Worm (Caenorhabditis elegans): ENCODE data around the gene dpy-6.

Gene dpy-6

ce11 chrX:8455590-8456166 is at the start of gene dpy-6:
TSS of gene dpy-6 (minus strand) at chrX:8455640.
- TF ChIP-seq unc-62 (GFP tag; optimal IDR thresholded peaks at IDR 0.05) = no peak

ce11 chrX:8504207-8504606 is 48.8 kb upstream of the dpy-6 start:
- TF ChIP-seq unc-62 (GFP tag; optimal IDR thresholded peaks at IDR 0.05) = no peak

- no peak for TF ChIP-seq unc-62 (GFP tag; optimal IDR thresholded peaks at IDR 0.05)
Observed at ce11 chrX:8500922-8501321, 45.5 kb upstream of the dpy-6 start, which contains the start of gene grd-4. TSS of gene grd-4 (plus strand) at chrX:8501222.

ce11 chrX:8499721-8500120 is 44.3 kb upstream of the dpy-6 start, which contains the start of gene grd-14:
TSS of gene grd-14 (plus strand) at chrX:8500021.
- no peak for TF ChIP-seq unc-62 (GFP tag; optimal IDR thresholded peaks at IDR 0.05)

ce11 chrX:8495005-8495404 is 39.6 kb upstream of the dpy-6 start, which contains the start of gene T01B10.5:
TSS of gene T01B10.5 (plus strand) at chrX:8495305.
- TF ChIP-seq unc-62 (GFP tag; optimal IDR thresholded peaks at IDR 0.05) = no peak

- TF ChIP-seq unc-62 (GFP tag; optimal IDR thresholded peaks at IDR 0.05) = no peak
Observed at ce11 chrX:8492750-8493149, 37.3 kb upstream of the dpy-6 start.

ce11 chrX:8489886-8490285 is 34.4 kb upstream of the dpy-6 start:
- TF ChIP-seq unc-62 (GFP tag; optimal IDR thresholded peaks at IDR 0.05) = no peak

- TF ChIP-seq unc-62 (GFP tag; optimal IDR thresholded peaks at IDR 0.05) = no peak
Observed at ce11 chrX:8489415-8489814, 34.0 kb upstream of the dpy-6 start.

- no peak for TF ChIP-seq unc-62 (GFP tag; optimal IDR thresholded peaks at IDR 0.05)
Observed at ce11 chrX:8485392-8485791, 30.0 kb upstream of the dpy-6 start.

ce11 chrX:8483951-8484350 is 28.5 kb upstream of the dpy-6 start:
- TF ChIP-seq unc-62 (GFP tag; optimal IDR thresholded peaks at IDR 0.05) = no peak

ce11 chrX:8481716-8482115 is 26.3 kb upstream of the dpy-6 start:
- no peak for TF ChIP-seq unc-62 (GFP tag; optimal IDR thresholded peaks at IDR 0.05)

- TF ChIP-seq unc-62 (GFP tag; optimal IDR thresholded peaks at IDR 0.05) = no peak
Observed at ce11 chrX:8479050-8479449, 23.6 kb upstream of the dpy-6 start.

ce11 chrX:8477048-8477806 is 21.8 kb upstream of the dpy-6 start:
- no peak for TF ChIP-seq unc-62 (GFP tag; optimal IDR thresholded peaks at IDR 0.05)

ce11 chrX:8476308-8476707 is 20.9 kb upstream of the dpy-6 start:
- TF ChIP-seq unc-62 (GFP tag; optimal IDR thresholded peaks at IDR 0.05) = no peak

- TF ChIP-seq unc-62 (GFP tag; optimal IDR thresholded peaks at IDR 0.05) = no peak
Observed at ce11 chrX:8475759-8476228, 20.4 kb upstream of the dpy-6 start, which contains the start of gene nhr-14. TSS of gene nhr-14 (minus strand) at chrX:8476178.

- no peak for TF ChIP-seq unc-62 (GFP tag; optimal IDR thresholded peaks at IDR 0.05)
Observed at ce11 chrX:8475142-8475541, 19.7 kb upstream of the dpy-6 start.

- no peak for TF ChIP-seq unc-62 (GFP tag; optimal IDR thresholded peaks at IDR 0.05)
Observed at ce11 chrX:8473468-8473867, 18.0 kb upstream of the dpy-6 start.

All from whole organism, dauer.